Fruit fly (Drosophila melanogaster): ENCODE results near the gene CG15695.

Gene CG15695

DNA sequence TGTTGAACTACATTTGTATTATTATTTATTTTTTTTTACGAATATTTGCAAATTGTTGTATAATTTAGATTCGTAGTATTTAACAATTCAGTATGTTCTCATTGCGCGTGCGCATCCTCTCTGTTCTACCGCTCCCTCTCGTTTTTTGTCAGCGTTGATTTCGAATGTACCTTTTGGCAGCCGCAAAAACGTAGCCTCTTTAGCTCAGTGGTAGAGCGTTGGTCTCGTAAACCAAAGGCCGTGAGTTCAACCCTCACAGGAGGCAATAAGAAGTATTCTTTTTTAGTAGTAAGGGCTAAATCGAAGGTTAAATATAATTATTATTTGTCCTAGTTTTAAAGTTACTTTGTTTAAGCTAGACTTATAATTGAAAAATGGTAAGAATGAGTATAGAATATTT is 48.6 kb downstream of the CG15695 start (continued):
- TF ChIP-seq CG12071 (GFP tag; optimal IDR thresholded peaks at IDR 0.05) (no peak), CG42726 (GFP tag; IDR thresholded peaks at IDR 0.05; ENCODE audit: partially characterized antibody) (peak; percentile 21; the same call in 1 of the 2 replicates), Opbp (GFP tag; IDR thresholded peaks at IDR 0.05; ENCODE audit: partially characterized antibody) (peak; percentile 47; the same call in 1 of the 3 replicates), fru (optimal IDR thresholded peaks at IDR 0.05) (no peak), grau (tag; optimal IDR thresholded peaks at IDR 0.05) (no peak), CG4820 (GFP tag; optimal IDR thresholded peaks at IDR 0.05) (no peak), Trl (optimal IDR thresholded peaks at IDR 0.05) (peak in 1 of 2 experiments; percentile 15), Trl (GFP tag; optimal IDR thresholded peaks at IDR 0.05) (no peak), CG6791 (GFP tag; IDR thresholded peaks at IDR 0.05; ENCODE audit: partially characterized antibody) (peak; percentile 75; the same call in 2 of the 3 replicates), vvl (GFP tag; IDR thresholded peaks at IDR 0.05) (no peak), CG7963 (GFP tag; IDR thresholded peaks at IDR 0.05; ENCODE audit: partially characterized antibody) (0 out of 3 replicates have a peak, but pooled peaks have one; percentile 7), Bdp1 (GFP tag; optimal IDR thresholded peaks at IDR 0.05) (peak; percentile 97), CG15011 (GFP tag; optimal IDR thresholded peaks at IDR 0.05) (no peak), CG30020 (tag; optimal IDR thresholded peaks at IDR 0.05) (no peak), bbx (GFP tag; IDR thresholded peaks at IDR 0.05; ENCODE audit: partially characterized antibody) (peak; percentile 66), CG15696 (tag; optimal IDR thresholded peaks at IDR 0.05) (no peak), CG18619 (GFP tag; optimal IDR thresholded peaks at IDR 0.05) (no peak), CG14965 (GFP tag; optimal IDR thresholded peaks at IDR 0.05; ENCODE audit: borderline replicate concordance) (no peak), Usf (GFP tag; optimal IDR thresholded peaks at IDR 0.05) (no peak)

- TF ChIP-seq vnd (GFP tag; IDR thresholded peaks at IDR 0.05; ENCODE audit: partially characterized antibody) (peak; percentile 47; the same call in 2 of the 3 replicates), Opbp (GFP tag; IDR thresholded peaks at IDR 0.05; ENCODE audit: partially characterized antibody) (peak; percentile 82; the same call in 2 of the 3 replicates), amos (GFP tag; IDR thresholded peaks at IDR 0.05; ENCODE audit: partially characterized antibody) (peak; percentile 75; the same call in 1 of the 2 replicates), CG6791 (GFP tag; IDR thresholded peaks at IDR 0.05; ENCODE audit: partially characterized antibody) (peak; percentile 88), ato (GFP tag; IDR thresholded peaks at IDR 0.05; ENCODE audit: partially characterized antibody) (peak; percentile 48), Bgb (GFP tag; IDR thresholded peaks at IDR 0.05; ENCODE audit: partially characterized antibody) (peak; percentile 62), nerfin-2 (GFP tag; IDR thresholded peaks at IDR 0.05; ENCODE audit: partially characterized antibody) (peak; percentile 20; the same call in 1 of the 2 replicates), chinmo (GFP tag; IDR thresholded peaks at IDR 0.05; ENCODE audit: partially characterized antibody) (0 out of 4 replicates have a peak, but pooled peaks have one; percentile 49), CG12942 (GFP tag; optimal IDR thresholded peaks at IDR 0.05) (no peak), CG7963 (GFP tag; IDR thresholded peaks at IDR 0.05; ENCODE audit: partially characterized antibody) (peak; percentile 63; the same call in 2 of the 3 replicates), Bdp1 (GFP tag; optimal IDR thresholded peaks at IDR 0.05) (peak; percentile 95), kni (GFP tag; optimal IDR thresholded peaks at IDR 0.05) (peak; percentile 19), hb (GFP tag; IDR thresholded peaks at IDR 0.05; ENCODE audit: partially characterized antibody) (peak; percentile 48; the same call in 1 of the 3 replicates), sna (GFP tag; IDR thresholded peaks at IDR 0.05; ENCODE audit: partially characterized antibody) (no peak), Scr (GFP tag; IDR thresholded peaks at IDR 0.05; ENCODE audit: partially characterized antibody) (peak; percentile 44; the same call in 1 of the 2 replicates), knrl (GFP tag; IDR thresholded peaks at IDR 0.05; ENCODE audit: partially characterized antibody) (peak; percentile 31; the same call in 2 of the 3 replicates), tna (GFP tag; IDR thresholded peaks at IDR 0.05; ENCODE audit: partially characterized antibody) (peak; percentile 14), mld (GFP tag; IDR thresholded peaks at IDR 0.05; ENCODE audit: partially characterized antibody) (peak; percentile 81), ken (GFP tag; IDR thresholded peaks at IDR 0.05) (no peak), CG42726 (GFP tag; IDR thresholded peaks at IDR 0.05; ENCODE audit: partially characterized antibody) (peak; percentile 62; the same call in 1 of the 2 replicates), CG16813 (GFP tag; IDR thresholded peaks at IDR 0.05; ENCODE audit: partially characterized antibody) (peak; percentile 61), CG2199 (GFP tag; IDR thresholded peaks at IDR 0.05) (peak; percentile 65; the same call in 2 of the 3 replicates), vvl (GFP tag; IDR thresholded peaks at IDR 0.05) (peak; percentile 8; the same call in 1 of the 2 replicates), crp (GFP tag; optimal IDR thresholded peaks at IDR 0.05) (peak in 1 of 2 experiments; percentile 35), HLH4C (GFP tag; IDR thresholded peaks at IDR 0.05; ENCODE audit: partially characterized antibody) (peak; percentile 58), bbx (GFP tag; IDR thresholded peaks at IDR 0.05; ENCODE audit: partially characterized antibody) (peak; percentile 67; the same call in 1 of the 2 replicates), gcm2 (GFP tag; optimal IDR thresholded peaks at IDR 0.05) (no peak), br (optimal IDR thresholded peaks at IDR 0.05) (no peak), CG14860 (GFP tag; IDR thresholded peaks at IDR 0.05; ENCODE audit: partially characterized antibody) (peak; percentile 31; the same call in 1 of the 3 replicates), CG11456 (GFP tag; IDR thresholded peaks at IDR 0.05) (no peak), ara (GFP tag; IDR thresholded peaks at IDR 0.05) (no peak)
These were observed 49.0 kb downstream of the CG15695 start for dm6 chr3R:20890920-20891319.
